Worm (Caenorhabditis elegans) whole organism, L3 larva: ENCODE data around the gene F31F7.1.

Experiments used
- ZK546.5 ChIP-seq: sonication (generic microtip); optimal IDR thresholded peaks from 2 replicates; lab custom pipeline; 2017; ENCODE audit warnings: missing biosample characterization, missing genetic modification characterization
- aly-2 ChIP-seq: fragments of 150-350 bp; optimal IDR thresholded peaks from 2 replicates; lab custom pipeline; 2014; ENCODE audit warnings: missing biosample characterization, missing genetic modification characterization
- ama-1 ChIP-seq: fragments of 150-350 bp; optimal IDR thresholded peaks from 2 replicates; lab custom pipeline; 2018
- egl-5 ChIP-seq: fragments of 150-350 bp; optimal IDR thresholded peaks from 2 replicates; lab custom pipeline; 2017; ENCODE audit warnings: missing biosample characterization, missing genetic modification reagents, missing genetic modification characterization, inconsistent platforms
- elt-1 ChIP-seq: fragments of 150-350 bp; optimal IDR thresholded peaks from 2 replicates; lab custom pipeline; 2014; ENCODE audit warnings: missing biosample characterization, missing genetic modification characterization
- elt-2 ChIP-seq: sonication (generic microtip); optimal IDR thresholded peaks from 2 replicates; lab custom pipeline; 2016; ENCODE audit warnings: missing genetic modification reagents, mild to moderate bottlenecking, missing genetic modification characterization, missing compliant biosample characterization
- elt-3 ChIP-seq, 3 experiments: fragments of 150-350 bp in 1 of 3; sonication (generic microtip) in 2 of 3; optimal IDR thresholded peaks; 2 replicates in 2 of 3; 4 replicates in 1 of 3; lab custom pipeline; 2014 to 2017; ENCODE audit warnings: missing biosample characterization in 3 of 3, missing genetic modification characterization in 3 of 3
- eor-1 ChIP-seq, 2 experiments: fragments of 150-350 bp; optimal IDR thresholded peaks; 2 replicates each; lab custom pipeline; 2014 to 2018; ENCODE audit warnings: missing biosample characterization in 2 of 2, missing genetic modification characterization in 2 of 2
- fkh-10 ChIP-seq: sonication (generic microtip); optimal IDR thresholded peaks from 2 replicates; lab custom pipeline; 2017; ENCODE audit warnings: missing biosample characterization, missing genetic modification reagents, missing genetic modification characterization
- fos-1 ChIP-seq: fragments of 150-350 bp; optimal IDR thresholded peaks from 2 replicates; lab custom pipeline; 2014; ENCODE audit warnings: missing biosample characterization, missing genetic modification characterization
- hmg-11 ChIP-seq: sonication (generic microtip); optimal IDR thresholded peaks from 2 replicates; lab custom pipeline; 2016; ENCODE audit warnings: missing genetic modification characterization, missing compliant biosample characterization
- jun-1 ChIP-seq: fragments of 150-350 bp; optimal IDR thresholded peaks from 2 replicates; lab custom pipeline; 2014; ENCODE audit warnings: missing biosample characterization, missing genetic modification reagents, missing genetic modification characterization
- lin-15B ChIP-seq: fragments of 150-350 bp; optimal IDR thresholded peaks from 2 replicates; lab custom pipeline; 2014; ENCODE audit warnings: missing biosample characterization, missing genetic modification characterization
- lin-39 ChIP-seq: fragments of 150-350 bp; optimal IDR thresholded peaks from 2 replicates; lab custom pipeline; 2018; ENCODE audit warnings: missing biosample characterization, missing genetic modification reagents, missing genetic modification characterization
- lsy-12 ChIP-seq: sonication (generic microtip); optimal IDR thresholded peaks from 2 replicates; lab custom pipeline; 2016; ENCODE audit warnings: mild to moderate bottlenecking, missing genetic modification characterization, missing compliant biosample characterization
- mdl-1 ChIP-seq: fragments of 150-350 bp; optimal IDR thresholded peaks from 2 replicates; lab custom pipeline; 2014; ENCODE audit warnings: missing biosample characterization, missing genetic modification characterization
- mml-1 ChIP-seq: fragments of 150-350 bp; sonication (generic microtip); optimal IDR thresholded peaks from 3 replicates; lab custom pipeline; 2014; ENCODE audit warnings: missing biosample characterization, missing genetic modification characterization
- nfya-1 ChIP-seq: sonication (generic microtip); optimal IDR thresholded peaks from 2 replicates; lab custom pipeline; 2017; ENCODE audit warnings: missing genetic modification characterization, mild to moderate bottlenecking, missing compliant biosample characterization, antibody characterized with exemption, moderate library complexity; ENCODE audit not compliant: insufficient read depth
- nhr-12 ChIP-seq: fragments of 150-350 bp; optimal IDR thresholded peaks from 2 replicates; lab custom pipeline; 2014; ENCODE audit warnings: missing biosample characterization, missing genetic modification characterization
- nhr-23 ChIP-seq: fragments of 150-350 bp; optimal IDR thresholded peaks from 2 replicates; lab custom pipeline; 2014; ENCODE audit warnings: missing biosample characterization, missing genetic modification reagents, missing genetic modification characterization
- nhr-25 ChIP-seq: sonication (generic microtip); optimal IDR thresholded peaks from 2 replicates; lab custom pipeline; 2017; ENCODE audit warnings: missing biosample characterization, missing genetic modification characterization
- nhr-28 ChIP-seq: fragments of 150-350 bp; optimal IDR thresholded peaks from 2 replicates; lab custom pipeline; 2014; ENCODE audit warnings: missing biosample characterization, missing genetic modification characterization
- nhr-43 ChIP-seq: sonication (generic microtip); optimal IDR thresholded peaks from 2 replicates; lab custom pipeline; 2016; ENCODE audit warnings: mild to moderate bottlenecking, missing genetic modification characterization, missing compliant biosample characterization; ENCODE audit not compliant: poor library complexity, severe bottlenecking
- nhr-76 ChIP-seq: fragments of 150-350 bp; sonication (generic microtip); optimal IDR thresholded peaks from 5 replicates; lab custom pipeline; 2014; ENCODE audit warnings: missing biosample characterization, missing genetic modification characterization
- pha-4 ChIP-seq: fragments of 150-350 bp; optimal IDR thresholded peaks from 2 replicates; lab custom pipeline; 2014; ENCODE audit warnings: missing biosample characterization, missing genetic modification reagents, missing genetic modification characterization
- skn-1 ChIP-seq: fragments of 150-350 bp; optimal IDR thresholded peaks from 2 replicates; lab custom pipeline; 2014; ENCODE audit warnings: missing biosample characterization, missing genetic modification characterization
- snpc-4 ChIP-seq: fragments of 150-350 bp; optimal IDR thresholded peaks from 2 replicates; lab custom pipeline; 2014; ENCODE audit warnings: missing biosample characterization, missing genetic modification characterization
- tbx-2 ChIP-seq: sonication (generic microtip); optimal IDR thresholded peaks from 2 replicates; lab custom pipeline; 2016; ENCODE audit warnings: mild to moderate bottlenecking, missing genetic modification characterization, missing compliant biosample characterization
- unc-39 ChIP-seq: sonication (generic microtip); optimal IDR thresholded peaks from 4 replicates; lab custom pipeline; 2017; ENCODE audit warnings: missing biosample characterization, missing genetic modification characterization
- unc-62 ChIP-seq: fragments of 150-350 bp; sonication (generic microtip); optimal IDR thresholded peaks from 4 replicates; lab custom pipeline; 2014; ENCODE audit warnings: missing biosample characterization, missing genetic modification reagents, missing genetic modification characterization
- ztf-4 ChIP-seq: fragments of 150-350 bp; optimal IDR thresholded peaks from 2 replicates; lab custom pipeline; 2014; ENCODE audit warnings: missing biosample characterization, missing genetic modification characterization

F31F7.1 gene

DNA sequence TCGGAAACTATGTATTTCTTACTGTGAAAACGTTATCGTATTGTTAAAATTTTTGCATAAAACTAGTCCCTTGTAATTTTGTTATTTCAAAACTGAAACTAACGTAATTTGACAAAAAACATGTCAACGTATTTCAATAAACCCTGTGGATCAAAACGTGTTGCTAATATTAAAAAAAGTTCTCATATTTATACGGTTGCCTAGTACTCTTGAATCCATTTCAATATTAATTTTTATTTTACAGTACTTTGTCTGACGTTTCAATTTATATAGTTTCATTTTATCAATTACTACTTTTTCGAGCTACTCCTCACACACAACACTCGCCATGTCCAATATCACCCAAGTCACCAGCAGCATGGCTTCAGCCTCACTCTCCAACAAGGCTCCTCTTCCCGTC lies 27.2 kb downstream of the F31F7.1 start, which contains the start of gene sago-1:
Gene sago-1 (plus strand): TSS at position 301 of the 400 bp plus-strand sequence.
- TF ChIP-seq elt-3 (tag; optimal IDR thresholded peaks at IDR 0.05; lab: Kevin White, UChicago) (no peak), nhr-43 (tag; lab: Kevin White, UChicago) (no peak), snpc-4 (tag; lab: Kevin White, UChicago) (no peak), egl-5 (tag; lab: Kevin White, UChicago) (no peak), elt-1 (tag; lab: Kevin White, UChicago) (no peak), nhr-23 (tag; lab: Kevin White, UChicago) (no peak), tbx-2 (tag; lab: Kevin White, UChicago) (no peak), nhr-76 (tag; lab: Kevin White, UChicago) (no peak), unc-39 (tag; lab: Kevin White, UChicago) (no peak), elt-2 (no peak), skn-1 (no peak), ztf-4 (tag; lab: Kevin White, UChicago) (no peak)

DNA sequence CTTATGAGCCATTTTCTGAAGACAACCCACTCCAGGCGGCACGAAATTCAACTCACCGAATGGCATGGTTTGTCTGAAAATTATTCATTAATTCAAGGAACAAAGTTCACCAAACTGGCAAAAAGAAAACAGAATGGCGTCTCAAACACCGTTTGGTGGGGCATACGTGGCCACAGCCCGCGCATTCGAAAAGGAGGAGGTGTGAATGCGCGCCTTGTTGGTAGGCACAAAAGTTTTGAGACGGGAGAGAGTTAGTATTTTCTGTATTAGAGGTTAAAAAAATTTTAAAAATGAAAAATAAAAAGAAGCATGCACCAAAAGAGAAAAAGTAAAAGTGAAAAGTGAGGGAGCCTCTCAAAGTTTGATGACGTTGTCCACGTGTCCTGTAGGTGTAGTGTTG lies 35.7 kb downstream of the F31F7.1 start:
- no peak for TF ChIP-seq unc-62 (GFP tag; lab: Kevin White, UChicago)
- no peak for TF ChIP-seq ama-1 (lab: Kevin White, UChicago)
- TF ChIP-seq pha-4 (tag; lab: Kevin White, UChicago), result no peak
- no peak for TF ChIP-seq lin-15B
- TF ChIP-seq fkh-10 (GFP tag; lab: Kevin White, UChicago), result no peak
- TF ChIP-seq mdl-1 (tag; lab: Kevin White, UChicago), result no peak
- TF ChIP-seq hmg-11, result no peak
- no peak for TF ChIP-seq aly-2 (tag; lab: Kevin White, UChicago)
- no peak for TF ChIP-seq nhr-12 (tag; lab: Kevin White, UChicago)
- no peak for TF ChIP-seq nhr-43 (tag; lab: Kevin White, UChicago)
- TF ChIP-seq tbx-2 (tag; lab: Kevin White, UChicago), result no peak
- no peak for TF ChIP-seq unc-39 (tag; lab: Kevin White, UChicago)
- no peak for TF ChIP-seq lsy-12 (tag; lab: Kevin White, UChicago)
- TF ChIP-seq nhr-28 (tag; lab: Kevin White, UChicago), result no peak
- TF ChIP-seq jun-1, result no peak
- TF ChIP-seq fos-1 (tag; lab: Kevin White, UChicago), result no peak

DNA sequence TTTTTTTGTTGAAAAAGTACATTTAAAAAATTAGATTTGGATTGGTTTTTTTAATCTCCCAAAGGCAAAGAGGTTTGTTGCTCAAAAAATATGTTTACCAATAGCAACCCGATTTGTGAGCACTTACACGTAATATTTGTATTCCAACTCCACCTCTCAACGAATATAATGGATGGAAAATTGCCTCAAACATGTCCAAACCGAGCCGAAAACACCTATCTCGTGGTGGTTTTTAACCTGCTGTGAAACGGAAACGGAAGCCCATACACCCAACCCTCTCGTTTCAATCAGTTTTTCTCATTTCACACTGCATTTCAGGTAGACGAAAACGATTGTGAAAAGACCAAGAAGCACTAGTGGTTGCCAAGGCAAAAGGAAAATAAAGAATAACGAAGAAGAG lies 40.4 kb downstream of the F31F7.1 start, which contains the start of gene cest-24:
Gene cest-24 (plus strand): TSS at position 301 of the 400 bp plus-strand sequence.
- TF ChIP-seq elt-3 (tag; optimal IDR thresholded peaks at IDR 0.05; lab: Kevin White, UChicago), result no peak
- TF ChIP-seq, all 47 proteins: peak for 0

DNA sequence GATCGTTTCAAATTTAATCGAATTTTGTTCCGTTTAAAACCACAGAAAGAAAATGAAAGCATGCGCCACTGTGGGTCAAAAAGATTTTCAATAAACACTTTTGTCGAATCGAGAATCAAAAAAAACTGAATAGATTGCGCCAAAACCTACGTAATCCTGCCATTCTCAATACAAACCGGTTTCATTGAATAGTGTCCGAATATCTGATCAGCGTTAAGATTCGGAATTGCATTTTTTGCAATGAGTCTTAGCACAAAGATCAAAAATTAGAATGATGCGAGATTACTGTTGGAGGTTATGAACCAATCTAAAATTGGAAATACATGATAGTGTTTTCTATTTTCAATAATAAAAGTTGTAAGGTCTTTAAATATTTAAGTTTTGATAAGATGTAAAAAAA lies 41.7 kb downstream of the F31F7.1 start:
- no peak for TF ChIP-seq aly-2 (tag; lab: Kevin White, UChicago)
- TF ChIP-seq eor-1 (tag; optimal IDR thresholded peaks at IDR 0.05; lab: Kevin White, UChicago), result no peak
- TF ChIP-seq nhr-12 (tag; lab: Kevin White, UChicago), result no peak
- TF ChIP-seq nhr-25 (tag; lab: Kevin White, UChicago), result peak; percentile 45
- no peak for TF ChIP-seq ZK546.5 (tag; lab: Kevin White, UChicago)
- TF ChIP-seq lin-39, result no peak
- peak; percentile 34 for TF ChIP-seq nhr-43 (tag; lab: Kevin White, UChicago)
- TF ChIP-seq nfya-1 (tag; lab: Kevin White, UChicago), result no peak
- no peak for TF ChIP-seq hmg-11
- TF ChIP-seq mdl-1 (tag; lab: Kevin White, UChicago), result no peak
- TF ChIP-seq mml-1 (tag; lab: Kevin White, UChicago), result no peak
- TF ChIP-seq elt-1 (tag; lab: Kevin White, UChicago), result peak; percentile 0
- TF ChIP-seq nhr-28 (tag; lab: Kevin White, UChicago), result no peak
- TF ChIP-seq unc-39 (tag; lab: Kevin White, UChicago), result no peak

DNA sequence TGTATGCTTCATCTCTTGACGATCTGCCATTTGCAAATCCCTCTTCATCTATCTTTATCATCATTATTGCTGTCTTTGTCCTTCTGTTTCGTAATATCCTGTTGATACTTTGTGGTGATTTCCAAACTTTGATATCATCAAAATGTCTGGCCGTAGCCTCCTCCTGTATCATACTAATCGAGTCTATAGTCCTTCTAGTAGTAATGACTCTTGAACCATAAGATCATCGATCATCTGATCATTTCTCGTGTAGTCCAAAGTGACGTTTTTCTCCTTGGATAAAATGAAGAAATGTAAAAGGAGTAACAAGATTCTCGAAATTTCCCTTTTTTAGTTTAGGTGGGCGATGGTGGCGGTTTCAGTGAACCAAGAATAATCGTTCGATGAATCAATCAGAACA lies 43.1 kb downstream of the F31F7.1 start:
- TF ChIP-seq egl-5 (tag; lab: Kevin White, UChicago), result no peak
- peak in 1 of 3 experiments; percentile 36 for TF ChIP-seq elt-3 (tag; optimal IDR thresholded peaks at IDR 0.05; lab: Kevin White, UChicago)
- peak; percentile 44 for TF ChIP-seq nhr-43 (tag; lab: Kevin White, UChicago)
- TF ChIP-seq nhr-25 (tag; lab: Kevin White, UChicago), result peak; percentile 18
- TF ChIP-seq unc-39 (tag; lab: Kevin White, UChicago), result no peak
